Fruit fly (Drosophila melanogaster) whole organism, embryonic: Measurements from ENCODE around the gene CG11384.
A peak's percentile ranks its signal among the peaks of the same experiment; 100 is the strongest.

Experiments
- Bgb ChIP-seq: fragments of 200-800 bp; sonication (Bioruptor generic); IDR thresholded peaks from 2 replicates; pipeline ENCODE4 v1.3.6; 2022; ENCODE audit warnings: missing biosample characterization, missing genetic modification characterization; ENCODE audit not compliant: partially characterized antibody
- BtbVII ChIP-seq: fragments of 200-800 bp; sonication (Bioruptor generic); optimal IDR thresholded peaks from 3 replicates; lab custom pipeline; 2017; ENCODE audit warnings: missing biosample characterization, mild to moderate bottlenecking, missing genetic modification characterization
- CG12659 ChIP-seq: fragments of 200-800 bp; sonication (Bioruptor generic); optimal IDR thresholded peaks from 3 replicates; lab custom pipeline; 2017; ENCODE audit warnings: mild to moderate bottlenecking, missing biosample characterization, missing genetic modification reagents, missing genetic modification characterization
- CG13424 ChIP-seq: fragments of 200-800 bp; sonication (Bioruptor generic); optimal IDR thresholded peaks from 2 replicates; lab custom pipeline; 2019; ENCODE audit warnings: missing biosample characterization, mild to moderate bottlenecking, missing genetic modification characterization, moderate library complexity
- CG14050 ChIP-seq: fragments of 200-800 bp; sonication (Bioruptor generic); IDR thresholded peaks from 3 replicates; pipeline ENCODE4 v1.3.6; 2022; ENCODE audit warnings: missing biosample characterization, missing genetic modification characterization
- CG14965 ChIP-seq: fragments of 200-800 bp; sonication (Bioruptor generic); optimal IDR thresholded peaks from 2 replicates; lab custom pipeline; 2016; ENCODE audit warnings: missing biosample characterization, missing genetic modification characterization, borderline replicate concordance
- CG15269 ChIP-seq: fragments of 200-800 bp; sonication (Bioruptor generic); optimal IDR thresholded peaks from 2 replicates; lab custom pipeline; 2018; ENCODE audit warnings: missing biosample characterization, mild to moderate bottlenecking, missing genetic modification characterization, moderate library complexity
- CG18262 ChIP-seq: fragments of 200-800 bp; optimal IDR thresholded peaks from 3 replicates; lab custom pipeline; 2019; ENCODE audit warnings: missing biosample characterization, mild to moderate bottlenecking, missing genetic modification characterization, moderate library complexity
- CG18599 ChIP-seq: fragments of 200-800 bp; sonication (Bioruptor generic); optimal IDR thresholded peaks from 3 replicates; lab custom pipeline; 2017; ENCODE audit warnings: missing biosample characterization, missing genetic modification characterization, mild to moderate bottlenecking, moderate library complexity, missing genetic modification reagents
- CG2116 ChIP-seq: fragments of 200-800 bp; sonication (Bioruptor generic); optimal IDR thresholded peaks from 3 replicates; lab custom pipeline; 2018; ENCODE audit warnings: missing biosample characterization, mild to moderate bottlenecking, missing genetic modification characterization
- CG32767 ChIP-seq: fragments of 200-800 bp; sonication (Bioruptor generic); IDR thresholded peaks from 2 replicates; pipeline ENCODE4 v1.3.6; 2022; ENCODE audit warnings: missing biosample characterization, missing genetic modification characterization
- CG34422 ChIP-seq: fragments of 200-800 bp; sonication (Bioruptor generic); IDR thresholded peaks from 3 replicates; pipeline ENCODE4 v1.3.6; 2022; ENCODE audit warnings: missing biosample characterization, missing genetic modification characterization
- CG3838 ChIP-seq: fragments of 200-800 bp; sonication (Bioruptor generic); optimal IDR thresholded peaks from 3 replicates; lab custom pipeline; 2016; ENCODE audit warnings: missing biosample characterization, missing genetic modification characterization
- CG5953 ChIP-seq: fragments of 200-800 bp; sonication (Bioruptor generic); IDR thresholded peaks from 2 replicates; pipeline ENCODE4 v1.3.6; 2022; ENCODE audit warnings: missing biosample characterization, missing genetic modification characterization
- CG8359 ChIP-seq: fragments of 200-800 bp; sonication (Bioruptor generic); optimal IDR thresholded peaks from 2 replicates; lab custom pipeline; 2017; ENCODE audit warnings: missing biosample characterization, mild to moderate bottlenecking, missing genetic modification characterization, borderline replicate concordance
- CG9817 ChIP-seq: fragments of 200-800 bp; sonication (Bioruptor generic); optimal IDR thresholded peaks from 2 replicates; lab custom pipeline; 2018; ENCODE audit warnings: missing biosample characterization, mild to moderate bottlenecking, missing genetic modification characterization, moderate library complexity
- Dfd ChIP-seq, 2 experiments: fragments of >200 bp; optimal IDR thresholded peaks; 2 replicates each; lab custom pipeline; 2017; ENCODE audit warnings: missing biosample characterization in 2 of 2, missing genetic modification characterization in 2 of 2
- Doc2 ChIP-seq: fragments of 200-800 bp; sonication (Bioruptor generic); IDR thresholded peaks from 2 replicates; pipeline ENCODE4 v1.3.6; 2022; ENCODE audit warnings: missing biosample characterization, missing genetic modification characterization
- Drgx ChIP-seq: fragments of 200-800 bp; sonication (Bioruptor generic); IDR thresholded peaks from 2 replicates; pipeline ENCODE4 v1.3.6; 2022; ENCODE audit warnings: missing biosample characterization, missing genetic modification characterization
- Hand ChIP-seq: fragments of 200-800 bp; sonication (Bioruptor generic); optimal IDR thresholded peaks from 2 replicates; lab custom pipeline; 2017; ENCODE audit warnings: mild to moderate bottlenecking, missing biosample characterization, missing genetic modification reagents, missing genetic modification characterization
- Hmr ChIP-seq: fragments of 200-800 bp; sonication (Bioruptor generic); optimal IDR thresholded peaks from 3 replicates; lab custom pipeline; 2017; ENCODE audit warnings: mild to moderate bottlenecking, missing biosample characterization, missing genetic modification reagents, missing genetic modification characterization
- NC2β ChIP-seq: fragments of 200-800 bp; sonication (Bioruptor generic); optimal IDR thresholded peaks from 2 replicates; lab custom pipeline; 2016; ENCODE audit warnings: missing biosample characterization, missing genetic modification characterization
- Side ChIP-seq: fragments of 200-800 bp; sonication (Bioruptor generic); optimal IDR thresholded peaks from 2 replicates; lab custom pipeline; 2016; ENCODE audit warnings: missing biosample characterization, missing genetic modification characterization
- Ssrp ChIP-seq: fragments of 200-800 bp; sonication (Bioruptor generic); optimal IDR thresholded peaks from 2 replicates; lab custom pipeline; 2018; ENCODE audit warnings: missing biosample characterization, mild to moderate bottlenecking, missing genetic modification characterization, moderate library complexity
- Taf1 ChIP-seq: fragments of 200-800 bp; sonication (Bioruptor generic); IDR thresholded peaks from 2 replicates; pipeline ENCODE4 v1.3.6; 2022; ENCODE audit warnings: missing biosample characterization, missing genetic modification characterization
- aop ChIP-seq: fragments of 200-800 bp; sonication (Bioruptor generic); IDR thresholded peaks from 2 replicates; pipeline ENCODE4 v1.3.6; 2022; ENCODE audit warnings: missing biosample characterization, missing genetic modification characterization
- ato ChIP-seq: fragments of 200-800 bp; sonication (Bioruptor generic); IDR thresholded peaks from 2 replicates; pipeline ENCODE4 v1.3.6; 2022; ENCODE audit warnings: missing biosample characterization, missing genetic modification characterization; ENCODE audit not compliant: partially characterized antibody
- az2 ChIP-seq: fragments of 200-800 bp; sonication (Bioruptor generic); optimal IDR thresholded peaks from 3 replicates; lab custom pipeline; 2016; ENCODE audit warnings: missing biosample characterization, missing genetic modification characterization
- bab2 ChIP-seq: fragments of 200-800 bp; sonication (Bioruptor generic); optimal IDR thresholded peaks from 2 replicates; lab custom pipeline; 2016; ENCODE audit warnings: missing biosample characterization, missing genetic modification characterization
- bigmax ChIP-seq: fragments of 200-800 bp; sonication (Bioruptor generic); optimal IDR thresholded peaks from 2 replicates; lab custom pipeline; 2018; ENCODE audit warnings: missing biosample characterization, mild to moderate bottlenecking, missing genetic modification characterization
- corto ChIP-seq: fragments of 200-800 bp; sonication (Bioruptor generic); optimal IDR thresholded peaks from 2 replicates; lab custom pipeline; 2016; ENCODE audit warnings: missing biosample characterization, mild to moderate bottlenecking, missing genetic modification characterization, moderate library complexity
- dati ChIP-seq: fragments of 200-800 bp; sonication (Bioruptor generic); IDR thresholded peaks from 2 replicates; pipeline ENCODE4 v1.3.6; 2022; ENCODE audit warnings: missing biosample characterization, missing genetic modification characterization
- fd102C ChIP-seq: fragments of 200-800 bp; sonication (Bioruptor generic); optimal IDR thresholded peaks from 2 replicates; lab custom pipeline; 2018; ENCODE audit warnings: missing biosample characterization, mild to moderate bottlenecking, missing genetic modification characterization, moderate library complexity
- gcm ChIP-seq: fragments of 200-800 bp; sonication (Bioruptor generic); optimal IDR thresholded peaks from 2 replicates; lab custom pipeline; 2019; ENCODE audit warnings: missing biosample characterization, mild to moderate bottlenecking, missing genetic modification characterization, moderate library complexity
- gsb ChIP-seq: fragments of 200-800 bp; sonication (Bioruptor generic); IDR thresholded peaks from 2 replicates; pipeline ENCODE4 v1.3.6; 2022; ENCODE audit warnings: missing biosample characterization, missing genetic modification characterization
- hb ChIP-seq: fragments of 200-800 bp; sonication (Bioruptor generic); IDR thresholded peaks from 3 replicates; pipeline ENCODE4 v1.3.6; 2022; ENCODE audit warnings: missing biosample characterization, missing genetic modification characterization; ENCODE audit not compliant: partially characterized antibody
- her ChIP-seq: fragments of 200-800 bp; sonication (Bioruptor generic); optimal IDR thresholded peaks from 2 replicates; lab custom pipeline; 2016; ENCODE audit warnings: missing biosample characterization, missing genetic modification characterization
- kni ChIP-seq: fragments of 200-800 bp; sonication (Bioruptor generic); optimal IDR thresholded peaks from 3 replicates; lab custom pipeline; 2017; ENCODE audit warnings: mild to moderate bottlenecking, missing biosample characterization, missing genetic modification reagents, missing genetic modification characterization
- lab ChIP-seq: fragments of 200-800 bp; sonication (Bioruptor generic); optimal IDR thresholded peaks from 3 replicates; lab custom pipeline; 2017; ENCODE audit warnings: missing biosample characterization, missing genetic modification characterization, mild to moderate bottlenecking, moderate library complexity, missing genetic modification reagents
- mirr ChIP-seq: fragments of 200-800 bp; sonication (Bioruptor generic); optimal IDR thresholded peaks from 3 replicates; lab custom pipeline; 2018; ENCODE audit warnings: missing biosample characterization, mild to moderate bottlenecking, missing genetic modification characterization
- oc ChIP-seq: fragments of 200-800 bp; sonication (Bioruptor generic); optimal IDR thresholded peaks from 2 replicates; lab custom pipeline; 2018; ENCODE audit warnings: missing biosample characterization, mild to moderate bottlenecking, missing genetic modification characterization, moderate library complexity
- pnt ChIP-seq: fragments of 200-800 bp; sonication (Bioruptor generic); optimal IDR thresholded peaks from 3 replicates; lab custom pipeline; 2016; ENCODE audit warnings: missing biosample characterization, missing genetic modification characterization
- pzg ChIP-seq: fragments of 200-800 bp; sonication (Bioruptor generic); optimal IDR thresholded peaks from 3 replicates; lab custom pipeline; 2018; ENCODE audit warnings: missing biosample characterization, mild to moderate bottlenecking, missing genetic modification characterization, moderate library complexity
- ranshi ChIP-seq: fragments of 200-800 bp; sonication (Bioruptor generic); IDR thresholded peaks from 2 replicates; pipeline ENCODE4 v1.3.6; 2022; ENCODE audit warnings: missing biosample characterization, missing genetic modification characterization
- row ChIP-seq: fragments of 200-800 bp; sonication (Bioruptor generic); IDR thresholded peaks from 3 replicates; pipeline ENCODE4 v1.3.6; 2022; ENCODE audit warnings: missing biosample characterization, missing genetic modification characterization
- sc ChIP-seq, 3 experiments: fragments of >200 bp in 2 of 3; fragments of 200-800 bp in 1 of 3; sonication (Bioruptor generic) in 1 of 3; optimal IDR thresholded peaks; 2 replicates in 2 of 3; 3 replicates in 1 of 3; lab custom pipeline; 2017; ENCODE audit warnings: mild to moderate bottlenecking in 1 of 3, missing biosample characterization in 1 of 3, missing genetic modification characterization in 1 of 3, missing genetic modification reagents in 1 of 3
- slbo ChIP-seq: fragments of 200-800 bp; sonication (Bioruptor generic); IDR thresholded peaks from 2 replicates; pipeline ENCODE4 v1.3.6; 2022; ENCODE audit warnings: missing biosample characterization, missing genetic modification characterization
- tio ChIP-seq: fragments of 200-800 bp; sonication (Bioruptor generic); optimal IDR thresholded peaks from 2 replicates; lab custom pipeline; 2017; ENCODE audit warnings: missing biosample characterization, missing genetic modification characterization, inconsistent platforms
- ttk ChIP-seq: fragments of 200-800 bp; sonication (Bioruptor generic); IDR thresholded peaks from 2 replicates; pipeline ENCODE4 v2.1.2; 2022; ENCODE audit warnings: missing biosample characterization, missing genetic modification characterization
- tup ChIP-seq: fragments of 200-800 bp; sonication (Bioruptor generic); optimal IDR thresholded peaks from 2 replicates; lab custom pipeline; 2016; ENCODE audit warnings: missing biosample characterization, mild to moderate bottlenecking, missing genetic modification characterization, moderate library complexity

Gene CG11384

dm6 chrX:1171018-1171417, 4.8 kb downstream of the CG11384 start (continued):
- no peak for TF ChIP-seq bigmax
- no peak for TF ChIP-seq her (GFP tag; lab: Kevin White, UChicago)
- TF ChIP-seq CG8359: no peak
- no peak for TF ChIP-seq Doc2 (GFP tag; lab: Robert Waterston, UW)
- no peak for TF ChIP-seq pzg (GFP tag; lab: Kevin White, UChicago)
- TF ChIP-seq aop: no peak
- TF ChIP-seq CG9817: peak; percentile 9
- TF ChIP-seq CG14965: no peak
- TF ChIP-seq Ssrp (tag; lab: Kevin White, UChicago): peak; percentile 1
- TF ChIP-seq mirr (GFP tag; lab: Kevin White, UChicago): no peak
- peak; percentile 61 for TF ChIP-seq BtbVII (GFP tag; lab: Kevin White, UChicago)
- no peak for TF ChIP-seq NC2β
- TF ChIP-seq gcm (GFP tag; lab: Kevin White, UChicago): no peak
- TF ChIP-seq lab (GFP tag; lab: Kevin White, UChicago): peak; percentile 59
- no peak for TF ChIP-seq ttk
- TF ChIP-seq az2 (GFP tag; lab: Kevin White, UChicago): peak; percentile 2
- TF ChIP-seq ranshi (GFP tag; lab: Robert Waterston, UW): peak; percentile 31; the same call in 1 of the 2 replicates
- no peak for TF ChIP-seq CG3838 (GFP tag; lab: Kevin White, UChicago)
- TF ChIP-seq CG2116 (GFP tag; lab: Kevin White, UChicago): no peak
- peak; percentile 70 for TF ChIP-seq Hmr (GFP tag; lab: Kevin White, UChicago)
- no peak for TF ChIP-seq bab2 (GFP tag; lab: Kevin White, UChicago)
- TF ChIP-seq Dfd (GFP tag; optimal IDR thresholded peaks at IDR 0.05; lab: Kevin White, UChicago): no peak
- TF ChIP-seq CG13424: peak; percentile 59
- peak; percentile 8 for TF ChIP-seq Hand (GFP tag; lab: Kevin White, UChicago)
- TF ChIP-seq tup (GFP tag; lab: Kevin White, UChicago): no peak
- TF ChIP-seq CG32767: no peak
- no peak for TF ChIP-seq Bgb
- TF ChIP-seq kni (GFP tag; lab: Kevin White, UChicago): no peak
- peak; percentile 28 for TF ChIP-seq slbo (GFP tag; lab: Robert Waterston, UW)
- TF ChIP-seq CG5953 (GFP tag; lab: Robert Waterston, UW): no peak
- peak; percentile 70 for TF ChIP-seq CG15269 (tag; lab: Kevin White, UChicago)
- TF ChIP-seq tio (GFP tag; lab: Kevin White, UChicago): peak; percentile 30
- TF ChIP-seq corto (GFP tag; lab: Kevin White, UChicago): no peak
- TF ChIP-seq row (GFP tag; lab: Robert Waterston, UW): peak; percentile 66
- no peak for TF ChIP-seq CG14050
- TF ChIP-seq CG18262: peak; percentile 51
- no peak for TF ChIP-seq dati
- no peak for TF ChIP-seq fd102C (GFP tag; lab: Kevin White, UChicago)
- no peak for TF ChIP-seq Side (GFP tag; lab: Kevin White, UChicago)
- 0 out of 2 replicates have a peak, but pooled peaks have one; percentile 11 for TF ChIP-seq gsb (GFP tag; lab: Robert Waterston, UW)
- TF ChIP-seq sc (optimal IDR thresholded peaks at IDR 0.05; lab: Kevin White, UChicago): no peak
- TF ChIP-seq sc (GFP tag; optimal IDR thresholded peaks at IDR 0.05; lab: Kevin White, UChicago): no peak
- TF ChIP-seq hb (GFP tag; lab: Robert Waterston, UW): no peak
- TF ChIP-seq CG34422 (GFP tag; lab: Robert Waterston, UW): no peak
- TF ChIP-seq pnt (GFP tag; lab: Kevin White, UChicago): no peak
- TF ChIP-seq ato (GFP tag; lab: Robert Waterston, UW): no peak
- TF ChIP-seq CG18599 (GFP tag; lab: Kevin White, UChicago): peak; percentile 79
- TF ChIP-seq oc (tag; lab: Kevin White, UChicago): no peak
- TF ChIP-seq Taf1: no peak
- 0 out of 2 replicates have a peak, but pooled peaks have one; percentile 40 for TF ChIP-seq Drgx
- TF ChIP-seq CG12659 (GFP tag; lab: Kevin White, UChicago): peak; percentile 56
